Fruit fly (Drosophila melanogaster): ENCODE data around the gene CG4116.

CG4116 gene

DNA sequence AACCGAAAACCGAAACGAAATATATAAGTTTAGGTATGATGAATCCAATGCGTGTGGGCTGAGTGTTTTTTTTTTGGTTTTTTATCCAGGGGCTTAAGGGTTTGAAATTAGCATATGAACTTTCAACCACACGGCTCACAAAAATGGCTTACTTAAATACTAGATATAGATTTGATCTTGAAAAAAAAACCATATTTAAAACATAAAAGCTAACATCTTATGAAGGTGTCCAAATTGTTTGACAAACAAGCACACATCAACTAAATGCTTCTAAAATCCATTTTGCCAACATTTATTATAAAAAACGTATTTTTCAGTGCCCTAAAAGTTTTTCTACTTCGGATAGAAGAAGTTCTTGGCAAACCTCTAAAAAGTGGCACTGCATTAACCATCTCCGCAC lies 17.5 kb downstream of the CG4116 start:
- no peak for TF ChIP-seq CG17801 (GFP tag; optimal IDR thresholded peaks at IDR 0.05; ENCODE audit: partially characterized antibody)

DNA sequence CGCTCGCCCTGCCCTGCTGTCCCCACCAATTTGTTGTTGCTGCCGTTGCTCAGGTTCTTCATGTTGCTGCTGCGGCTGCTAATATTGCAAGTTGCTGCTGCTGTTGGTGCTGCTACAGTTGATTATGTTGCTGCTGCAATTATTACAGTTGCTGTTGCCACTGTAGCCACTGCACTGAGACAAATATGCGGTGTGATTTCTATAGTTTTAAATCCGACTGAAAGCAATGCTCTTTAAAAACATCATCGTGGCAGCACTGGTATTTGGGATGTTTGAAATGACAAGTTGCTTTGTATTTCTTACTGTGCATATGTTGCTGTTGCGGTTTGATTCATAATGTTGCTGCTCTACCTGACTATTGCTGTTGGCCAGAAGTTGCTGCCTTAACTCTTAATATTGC lies 19.7 kb downstream of the CG4116 start:
- no peak for TF ChIP-seq CG17801 (GFP tag; optimal IDR thresholded peaks at IDR 0.05; ENCODE audit: partially characterized antibody)

DNA sequence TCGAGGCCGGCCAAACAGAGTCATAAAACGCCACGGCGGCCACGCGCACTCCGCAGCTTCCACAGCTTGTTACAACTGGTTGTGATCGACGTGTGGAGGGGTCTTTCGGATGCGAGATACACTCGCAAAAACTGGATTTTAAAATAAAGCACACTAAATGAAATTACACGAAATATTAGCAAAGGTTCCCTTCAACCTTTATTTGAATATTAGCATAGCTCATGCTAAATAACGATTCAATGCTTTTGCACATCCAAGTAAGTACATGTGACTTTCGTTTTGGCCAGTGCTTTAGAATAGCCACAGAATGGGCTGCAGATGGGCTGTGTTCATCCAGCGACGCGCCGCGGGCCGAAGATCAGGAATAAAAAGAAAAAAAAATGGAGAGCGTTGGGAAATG lies 21.4 kb downstream of the CG4116 start:
- no peak for TF ChIP-seq CG17801 (GFP tag; optimal IDR thresholded peaks at IDR 0.05; ENCODE audit: partially characterized antibody)

DNA sequence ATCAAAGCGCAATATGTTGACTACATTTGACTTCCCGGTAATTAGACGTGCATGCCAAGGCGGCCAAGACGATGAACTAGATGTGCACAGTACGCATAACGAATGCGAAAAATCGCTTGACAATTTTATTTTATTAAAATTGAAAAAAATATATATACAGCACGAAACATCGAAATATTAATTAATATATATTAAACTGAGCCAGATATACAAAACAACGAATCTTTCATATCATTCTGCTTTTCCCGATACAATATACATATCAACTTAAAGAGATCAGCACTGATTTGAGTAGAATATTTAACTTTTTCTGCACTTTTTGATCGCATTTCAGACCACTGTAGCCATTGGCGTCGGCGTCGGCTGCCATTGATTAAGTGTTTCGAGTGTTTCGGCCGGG lies 21.9 kb downstream of the CG4116 start:
- TF ChIP-seq CG17801 (GFP tag; optimal IDR thresholded peaks at IDR 0.05; ENCODE audit: partially characterized antibody), result no peak

DNA sequence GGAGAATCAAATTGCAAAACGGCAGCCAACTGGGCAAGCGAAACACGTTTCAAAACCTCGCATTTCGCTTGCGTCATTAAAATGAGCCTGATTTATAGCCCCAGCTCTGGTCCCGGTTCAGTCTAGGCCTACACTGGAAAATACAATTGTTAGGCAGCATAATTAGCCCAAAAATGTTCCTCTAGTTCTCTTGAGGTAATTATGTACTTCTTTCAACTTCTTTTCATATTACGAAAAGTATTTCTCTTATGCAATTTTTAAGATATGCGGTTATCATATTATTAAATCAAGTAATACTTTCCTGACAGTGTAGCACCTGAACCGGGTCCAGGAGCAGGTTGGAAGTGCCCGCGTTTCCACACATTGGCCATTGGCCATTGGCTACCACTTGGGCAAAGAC lies 22.6 kb downstream of the CG4116 start:
- TF ChIP-seq CG17801 (GFP tag; optimal IDR thresholded peaks at IDR 0.05; ENCODE audit: partially characterized antibody), result no peak

DNA sequence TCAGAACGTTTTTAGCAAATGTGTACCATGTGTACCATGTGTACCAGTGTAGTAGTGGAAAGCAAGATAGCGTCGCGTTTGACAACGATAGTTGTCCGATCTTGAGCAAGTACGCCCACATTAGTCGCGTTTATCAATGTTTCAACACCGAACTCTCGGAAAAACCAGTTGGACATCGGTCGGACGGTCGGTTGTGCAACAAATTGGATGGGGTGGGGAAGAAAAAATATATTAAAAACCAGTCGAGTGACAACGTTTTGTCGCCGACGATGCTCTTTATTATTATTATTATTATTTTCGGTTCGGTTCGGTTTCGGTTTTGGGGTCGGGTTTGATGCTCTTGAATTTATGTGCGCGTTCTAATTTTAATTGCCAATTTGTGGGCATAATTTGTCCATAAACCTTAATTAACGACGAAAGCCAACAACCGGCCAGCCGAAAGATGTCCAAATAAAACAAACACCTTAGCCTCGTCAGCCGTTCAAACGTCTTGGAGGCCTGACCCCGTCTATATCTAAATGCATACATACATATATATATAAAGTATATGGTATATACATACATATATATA lies 24.5 kb downstream of the CG4116 start:
- no peak for TF ChIP-seq CG17801 (GFP tag; optimal IDR thresholded peaks at IDR 0.05; ENCODE audit: partially characterized antibody)

DNA sequence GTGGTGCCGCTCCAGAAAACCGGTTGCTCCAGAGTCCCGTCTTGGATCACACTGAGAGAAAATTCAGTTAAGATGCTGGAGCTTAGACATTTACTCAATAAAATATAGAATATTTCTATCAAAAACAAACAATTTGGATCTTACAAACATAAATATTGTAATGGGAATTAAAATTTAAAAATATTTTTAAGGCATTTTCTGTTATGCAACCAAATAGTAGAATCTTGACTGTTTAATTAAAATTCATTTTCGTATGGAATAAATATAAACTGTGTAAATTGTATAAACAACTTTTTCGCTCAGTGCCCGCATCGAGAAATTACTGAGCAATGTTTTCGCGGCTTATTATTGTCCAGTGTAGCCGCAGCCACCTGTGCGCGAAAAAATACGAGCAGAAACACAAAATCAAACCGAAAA lies 26.3 kb downstream of the CG4116 start:
- TF ChIP-seq CG17801 (GFP tag; optimal IDR thresholded peaks at IDR 0.05; ENCODE audit: partially characterized antibody), result no peak

DNA sequence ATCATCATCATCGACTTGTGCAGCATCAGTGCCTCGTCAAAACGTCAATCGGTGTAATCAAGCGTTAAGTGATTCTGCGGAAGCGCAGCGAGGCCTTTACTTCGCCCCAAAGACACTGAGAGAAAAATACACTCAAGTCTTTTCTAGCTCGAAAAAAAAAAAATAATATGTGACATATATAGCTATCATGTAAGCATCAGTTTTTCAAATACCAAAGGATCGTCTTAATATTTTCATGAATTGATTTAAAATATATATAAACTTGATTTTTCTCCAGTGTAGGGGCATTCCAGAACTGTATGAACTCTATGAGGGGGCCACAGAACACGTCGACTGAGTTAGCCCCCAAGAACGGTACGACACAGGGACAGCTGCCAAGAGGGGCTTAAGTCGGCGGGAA lies 27.6 kb downstream of the CG4116 start:
- no peak for TF ChIP-seq CG17801 (GFP tag; optimal IDR thresholded peaks at IDR 0.05; ENCODE audit: partially characterized antibody)

DNA sequence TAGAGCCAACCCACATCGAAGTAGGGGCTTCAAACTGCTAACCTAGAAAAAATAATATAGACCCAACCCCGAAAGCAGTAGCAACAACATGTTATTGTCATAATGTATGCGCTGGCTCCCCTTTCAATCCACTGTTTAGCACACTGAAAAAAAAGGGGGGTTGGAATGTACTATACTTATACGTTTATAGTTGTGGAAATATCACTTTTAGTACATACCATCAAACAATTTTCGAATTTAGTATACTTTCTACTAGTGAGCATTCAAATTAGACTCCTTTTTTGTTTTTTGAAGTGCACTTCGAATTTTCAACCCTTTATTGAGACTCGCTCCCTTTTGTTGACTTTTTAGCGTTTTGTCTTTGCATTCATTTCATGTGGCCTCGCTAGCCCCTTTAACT lies 30.8 kb downstream of the CG4116 start:
- TF ChIP-seq CG17801 (GFP tag; optimal IDR thresholded peaks at IDR 0.05; ENCODE audit: partially characterized antibody), result no peak

DNA sequence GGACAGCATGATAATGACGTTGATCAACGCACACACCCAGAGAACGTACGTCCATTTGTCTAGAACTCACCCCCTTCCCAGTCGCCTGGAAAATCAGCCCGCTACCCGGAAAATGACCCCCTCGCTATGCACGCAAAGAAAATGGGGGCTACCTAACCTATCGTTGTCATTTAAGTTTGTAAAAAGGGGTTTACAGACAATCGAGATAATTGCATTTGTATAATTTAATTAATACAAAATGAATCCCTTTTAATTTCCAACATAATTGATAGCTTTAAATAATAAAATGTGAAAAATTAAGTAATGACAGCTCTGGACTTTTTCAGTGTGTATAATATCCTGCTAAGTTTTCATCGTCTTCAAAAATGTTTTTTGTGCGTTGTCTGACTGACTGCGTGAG lies 35.6 kb downstream of the CG4116 start:
- no peak for TF ChIP-seq CG17801 (GFP tag; optimal IDR thresholded peaks at IDR 0.05; ENCODE audit: partially characterized antibody)

DNA sequence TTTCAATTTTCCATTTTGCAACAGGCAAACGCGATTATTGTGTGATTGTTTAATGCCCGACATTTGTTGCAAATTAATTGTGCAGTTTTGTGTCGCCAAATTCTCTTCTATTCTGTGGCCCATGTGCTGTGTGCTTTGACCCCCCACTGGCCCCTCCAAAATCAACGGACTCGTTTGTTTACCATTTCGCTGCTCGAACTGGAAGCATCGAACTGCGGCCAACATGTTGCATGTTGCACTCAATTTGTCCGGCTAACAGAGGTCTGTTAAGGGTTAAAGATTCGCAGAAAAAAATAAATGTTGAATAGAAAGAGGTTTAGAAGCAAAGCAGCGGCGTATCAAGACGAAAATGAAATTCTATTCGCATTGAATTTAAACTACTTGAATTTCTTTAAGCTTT lies 39.7 kb downstream of the CG4116 start:
- TF ChIP-seq CG17801 (GFP tag; optimal IDR thresholded peaks at IDR 0.05; ENCODE audit: partially characterized antibody), result no peak

DNA sequence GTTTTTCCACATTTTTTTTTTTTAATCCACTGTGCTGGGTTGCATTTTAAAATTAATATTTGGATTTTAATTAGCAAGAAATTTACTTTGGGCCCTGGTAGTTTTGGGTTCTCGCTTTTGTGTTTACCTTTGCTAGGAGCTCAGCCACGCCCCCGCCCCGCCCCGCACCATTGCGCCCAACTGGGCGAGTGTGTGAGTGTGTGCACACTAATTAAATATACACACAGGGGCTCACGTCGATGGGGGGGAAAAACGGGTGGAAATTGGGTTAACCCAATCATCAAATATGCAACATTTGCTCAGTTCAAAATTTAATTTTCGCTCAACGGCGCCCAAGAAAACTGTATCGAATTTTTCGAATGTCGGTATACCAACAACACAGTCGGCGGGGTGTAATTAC lies 40.1 kb downstream of the CG4116 start:
- no peak for TF ChIP-seq CG17801 (GFP tag; optimal IDR thresholded peaks at IDR 0.05; ENCODE audit: partially characterized antibody)

DNA sequence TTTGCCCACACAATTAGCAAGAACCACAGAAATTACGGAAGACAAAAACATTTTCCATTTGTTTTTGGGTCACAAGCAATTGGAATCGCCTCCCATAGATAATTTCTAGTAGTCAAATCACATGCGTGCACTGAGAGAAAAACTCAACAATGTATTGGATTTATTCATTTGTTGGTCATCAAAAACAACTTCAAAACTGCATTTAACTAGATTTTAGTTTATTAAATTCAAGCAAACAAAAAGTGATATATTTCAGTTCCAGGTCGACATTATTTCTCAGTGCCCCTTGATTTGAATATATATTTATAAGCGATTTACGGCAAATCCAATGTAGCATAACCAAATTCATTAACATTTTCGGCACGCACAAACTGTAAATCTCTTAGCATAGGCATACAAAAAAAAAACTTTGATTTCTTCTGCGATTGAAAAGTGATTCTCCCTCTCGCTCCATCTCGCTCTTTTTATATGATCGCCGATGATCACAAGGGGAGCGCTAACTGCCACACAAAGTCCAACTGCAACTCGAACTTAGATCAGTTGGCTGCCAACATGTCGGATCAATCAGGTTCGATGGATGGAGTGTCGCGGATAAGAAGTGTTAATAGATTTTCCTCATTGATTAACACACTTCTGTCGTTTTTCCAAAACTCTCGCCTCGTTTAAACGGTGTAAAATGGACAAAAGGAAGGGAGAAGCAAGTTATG lies 41.7 kb downstream of the CG4116 start:
- no peak for TF ChIP-seq CG17801 (GFP tag; optimal IDR thresholded peaks at IDR 0.05; ENCODE audit: partially characterized antibody)

DNA sequence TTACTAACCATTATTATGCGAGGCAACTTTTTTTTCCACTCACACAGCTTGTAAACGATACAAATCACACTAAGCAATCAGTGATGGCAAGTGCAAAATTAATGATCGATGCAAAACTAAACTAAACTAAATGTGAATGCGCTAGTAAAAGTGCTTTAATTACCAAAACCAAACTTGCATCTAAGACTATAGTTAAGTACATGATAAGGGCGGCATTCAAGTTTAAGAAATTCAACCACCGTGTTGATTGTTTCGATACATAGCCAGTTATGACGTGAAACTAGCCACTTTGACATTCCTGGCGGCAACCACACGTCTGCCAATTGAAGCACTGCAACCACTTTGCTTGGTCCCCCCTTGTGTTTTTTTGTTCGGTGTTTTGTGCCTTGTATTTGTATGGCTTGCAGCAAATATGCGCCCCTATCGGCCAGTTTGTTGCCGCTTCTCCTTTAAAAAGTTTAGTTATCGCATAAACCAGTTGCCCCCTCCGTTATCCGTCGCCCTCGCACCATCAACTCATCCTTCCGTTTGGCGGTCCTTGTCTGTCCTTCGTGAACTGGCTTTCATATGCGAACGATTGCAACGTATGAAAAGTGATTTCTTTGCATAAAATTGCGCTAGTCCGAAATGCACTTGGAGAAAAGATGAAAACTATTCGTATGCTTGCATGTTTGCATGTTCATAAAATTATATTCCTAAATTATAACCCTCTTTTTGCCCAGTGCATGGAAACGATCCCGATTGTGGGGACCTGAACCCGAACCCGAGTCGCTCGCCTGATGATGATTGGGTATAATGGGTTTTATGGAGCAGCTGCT lies 42.8 kb downstream of the CG4116 start:
- no peak for TF ChIP-seq CG17801 (GFP tag; optimal IDR thresholded peaks at IDR 0.05; ENCODE audit: partially characterized antibody)

DNA sequence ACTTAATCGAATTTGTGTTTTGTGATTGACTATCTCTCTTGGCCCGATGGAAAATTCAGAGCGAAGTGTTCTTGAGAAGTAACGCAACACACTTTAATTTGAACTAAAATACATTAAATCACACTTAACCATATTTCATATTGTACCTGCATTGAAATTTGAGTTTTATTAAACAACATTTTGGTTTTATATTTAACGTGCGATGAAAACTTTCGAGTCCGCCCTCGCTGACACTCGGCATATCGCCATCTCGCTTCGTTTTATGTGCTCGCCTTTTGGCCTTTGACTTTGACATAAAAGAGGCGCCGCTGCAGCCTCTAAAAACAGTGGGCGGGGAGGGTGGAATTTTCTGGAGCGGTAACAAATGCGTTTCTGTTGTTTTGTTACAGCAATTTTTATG lies 44.9 kb downstream of the CG4116 start:
- no peak for TF ChIP-seq CG17801 (GFP tag; optimal IDR thresholded peaks at IDR 0.05; ENCODE audit: partially characterized antibody)

DNA sequence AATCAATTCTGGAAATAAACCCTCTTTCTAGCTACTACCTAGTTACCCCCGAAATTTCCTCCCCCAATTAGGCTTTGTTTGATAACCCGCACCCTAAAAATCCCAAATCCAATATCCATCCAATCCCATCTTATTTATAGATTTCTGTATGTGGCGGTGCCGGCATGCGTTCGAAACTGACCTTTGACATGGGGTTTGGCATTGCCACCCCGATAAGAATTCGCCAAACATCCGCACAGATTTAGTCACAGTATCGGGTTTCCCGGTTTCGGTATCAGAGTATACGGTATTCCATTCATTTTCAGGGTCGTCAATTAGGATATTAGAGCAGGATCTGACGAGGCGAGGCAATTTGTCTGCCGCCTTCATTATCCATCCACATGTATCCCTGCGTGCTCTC lies 45.8 kb downstream of the CG4116 start:
- no peak for TF ChIP-seq CG17801 (GFP tag; optimal IDR thresholded peaks at IDR 0.05; ENCODE audit: partially characterized antibody)
